Worm (Caenorhabditis elegans) whole organism, midembryonic: Measurements from ENCODE around the gene chk-1.

Experiments
- T22C8.4 ChIP-seq: fragments of 200-800 bp; sonication (Bioruptor generic); IDR thresholded peaks from 2 replicates; pipeline ENCODE4 v1.3.6; 2022; ENCODE audit warnings: missing genetic modification characterization, missing compliant biosample characterization
- cog-1 ChIP-seq: sonication (generic microtip); optimal IDR thresholded peaks from 2 replicates; lab custom pipeline; 2016; ENCODE audit warnings: missing genetic modification characterization, missing compliant biosample characterization
- flt-1 ChIP-seq: fragments of 200-800 bp; sonication (Bioruptor generic); IDR thresholded peaks from 2 replicates; pipeline ENCODE4 v1.3.6; 2022; ENCODE audit warnings: missing genetic modification characterization, missing compliant biosample characterization
- med-1 ChIP-seq: sonication (generic microtip); optimal IDR thresholded peaks from 2 replicates; lab custom pipeline; 2017; ENCODE audit warnings: missing genetic modification characterization, mild to moderate bottlenecking, missing compliant biosample characterization, antibody characterized with exemption, missing genetic modification reagents; ENCODE audit not compliant: insufficient read depth
- ref-1 ChIP-seq: fragments of 200-800 bp; sonication (Bioruptor generic); conservative IDR thresholded peaks from 2 replicates; pipeline ENCODE4 v1.3.6; 2022; ENCODE audit warnings: missing genetic modification reagents, missing genetic modification characterization, missing compliant biosample characterization
- tab-1 ChIP-seq: fragments of 200-800 bp; sonication (Bioruptor generic); IDR thresholded peaks from 2 replicates; pipeline ENCODE4 v1.3.6; 2022; ENCODE audit warnings: missing genetic modification characterization, missing compliant biosample characterization
- ztf-23 ChIP-seq: fragments of 200-800 bp; sonication (Bioruptor generic); IDR thresholded peaks from 2 replicates; pipeline ENCODE4 v1.3.6; 2022; ENCODE audit warnings: missing genetic modification reagents, missing genetic modification characterization, missing compliant biosample characterization
- ztf-29 ChIP-seq: fragments of 200-800 bp; sonication (Bioruptor generic); IDR thresholded peaks from 2 replicates; pipeline ENCODE4 v1.3.6; 2022; ENCODE audit warnings: missing genetic modification reagents, missing genetic modification characterization, missing compliant biosample characterization

DNA sequence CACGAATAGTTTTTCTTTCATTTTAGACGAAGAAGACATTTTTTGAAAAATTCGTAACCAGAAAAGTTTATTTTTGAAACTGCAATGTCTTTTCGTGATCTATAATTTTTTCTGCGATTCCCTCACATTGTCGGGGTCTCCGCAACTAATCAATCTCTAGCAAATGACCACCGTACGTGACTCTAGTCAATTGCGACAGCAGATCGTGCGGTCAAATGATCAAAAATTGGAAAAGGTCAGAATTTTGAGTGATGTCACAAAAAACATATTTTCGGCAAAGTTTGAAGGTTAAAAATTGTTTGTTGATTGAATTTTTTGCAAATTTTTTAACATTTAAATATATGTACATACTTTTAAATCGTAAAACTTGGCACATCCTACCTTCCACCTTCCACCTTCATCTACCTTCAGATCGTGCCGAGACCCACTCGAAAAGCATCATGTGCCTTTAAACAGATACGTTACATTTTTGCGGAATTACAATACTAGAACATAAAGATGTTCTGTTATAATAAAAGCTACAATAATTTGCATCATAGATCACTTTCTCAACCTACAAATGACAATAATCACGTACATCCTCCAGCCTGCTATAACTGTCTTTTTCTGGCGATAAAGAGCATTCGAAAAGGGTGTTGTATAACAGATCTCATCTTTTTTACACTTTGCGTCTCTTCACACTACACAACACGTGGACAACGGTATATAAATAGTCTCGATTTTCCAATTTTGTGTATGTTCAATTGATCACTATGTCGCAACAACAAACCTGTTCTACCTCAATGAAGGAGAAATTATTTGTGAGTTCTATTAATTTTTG, 12.4 kb upstream of the chk-1 start, which contains the start of the genes R08E5.1 and rips-1:
- TF ChIP-seq tab-1 (GFP tag; lab: Robert Waterston, UW) (no peak), ztf-23 (GFP tag; lab: Robert Waterston, UW) (no peak), cog-1 (no peak), ztf-29 (GFP tag; lab: Robert Waterston, UW) (no peak), med-1 (no peak), flt-1 (GFP tag; lab: Robert Waterston, UW) (no peak), ref-1 (no peak), T22C8.4 (GFP tag; lab: Robert Waterston, UW) (no peak)
